Worm (Caenorhabditis elegans): ENCODE measurements around the gene zmp-6.

DNA sequence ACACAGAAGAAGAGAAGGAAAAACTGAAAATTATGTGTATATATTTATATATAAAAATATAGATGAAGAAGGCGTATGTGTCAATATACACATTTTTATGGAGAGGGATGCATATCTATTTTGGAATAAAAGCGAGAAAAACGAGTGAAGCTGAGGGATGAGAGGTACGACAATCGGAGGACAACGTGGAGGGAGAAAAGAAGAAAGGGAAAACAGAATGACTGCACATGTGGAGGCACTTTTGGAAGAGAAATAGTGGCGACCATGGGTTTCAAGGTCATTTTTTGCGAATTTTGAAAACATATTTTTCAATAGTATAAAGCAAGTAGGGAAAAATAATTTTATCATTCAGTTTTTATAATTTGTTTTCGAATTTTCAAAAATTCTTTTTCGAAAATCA, 44.9 kb upstream of the zmp-6 start:
- TF ChIP-seq lin-13 (tag; optimal IDR thresholded peaks at IDR 0.05) (no peak), ham-2 (GFP tag; optimal IDR thresholded peaks at IDR 0.05) (no peak), lsy-2 (tag; optimal IDR thresholded peaks at IDR 0.05) (no peak), snpc-4 (tag; optimal IDR thresholded peaks at IDR 0.05) (no peak), unc-62 (GFP tag; optimal IDR thresholded peaks at IDR 0.05) (no peak), blmp-1 (tag; optimal IDR thresholded peaks at IDR 0.05) (peak; percentile 59), sem-2 (GFP tag; optimal IDR thresholded peaks at IDR 0.05) (no peak), cnd-1 (tag; optimal IDR thresholded peaks at IDR 0.05) (no peak), pha-4 (tag; optimal IDR thresholded peaks at IDR 0.05) (no peak), elt-3 (tag; optimal IDR thresholded peaks at IDR 0.05) (no peak), ztf-11 (tag; optimal IDR thresholded peaks at IDR 0.05) (no peak), sptf-1 (tag; optimal IDR thresholded peaks at IDR 0.05) (no peak), mab-5 (tag; optimal IDR thresholded peaks at IDR 0.05) (no peak), ces-1 (GFP tag; optimal IDR thresholded peaks at IDR 0.05) (no peak)
